Worm (Caenorhabditis elegans) whole organism, L4/young adult: ENCODE results near the gene sri-66.

ENCODE experiments used
- W03F9.2 ChIP-seq: fragments of 150-350 bp; optimal IDR thresholded peaks from 2 replicates; lab custom pipeline; 2014; ENCODE audit warnings: missing biosample characterization, missing genetic modification characterization
- dao-5 ChIP-seq: sonication (generic microtip); optimal IDR thresholded peaks from 2 replicates; lab custom pipeline; 2016; ENCODE audit warnings: missing genotype, missing genetic modification characterization, moderate library complexity, missing compliant biosample characterization
- him-1 ChIP-seq: sonication (generic microtip); optimal IDR thresholded peaks from 2 replicates; lab custom pipeline; 2016; ENCODE audit warnings: missing genotype, missing genetic modification reagents, missing genetic modification characterization, missing compliant biosample characterization

DNA sequence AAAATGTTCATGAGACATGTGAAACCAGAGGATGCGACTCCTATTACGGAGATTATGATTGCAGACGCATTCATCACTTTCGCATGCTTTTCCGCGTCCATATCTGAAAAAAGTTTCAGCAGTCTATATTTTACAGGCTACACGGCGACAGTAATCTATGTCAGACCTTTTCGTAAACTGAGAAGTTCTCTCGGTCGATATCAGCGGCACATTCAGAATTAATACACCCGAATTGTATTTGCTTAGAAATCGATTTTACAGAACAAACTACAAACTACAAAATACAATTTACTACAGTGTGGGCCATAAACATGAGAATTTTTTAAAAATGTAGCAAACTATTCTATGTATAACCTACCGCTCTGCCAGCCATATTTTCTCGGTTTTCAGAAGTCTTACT, 11.5 kb downstream of the sri-66 start, which contains the start of gene srbc-14:
- TF ChIP-seq him-1 (tag; lab: Kevin White, UChicago) (no peak), W03F9.2 (tag; lab: Kevin White, UChicago) (no peak), dao-5 (tag; lab: Kevin White, UChicago) (no peak)
